Fruit fly (Drosophila melanogaster) whole organism, embryonic: ENCODE results near the gene CG6574.
A peak's percentile ranks its signal among the peaks of the same experiment; 100 is the strongest.

ENCODE experiments used
- CG1024 ChIP-seq: fragments of 200-800 bp; sonication (Bioruptor generic); IDR thresholded peaks from 2 replicates; pipeline ENCODE4 v1.3.6; 2022; ENCODE audit warnings: missing biosample characterization, missing genetic modification characterization
- CG11504 ChIP-seq: fragments of 200-800 bp; sonication (Bioruptor generic); optimal IDR thresholded peaks from 3 replicates; lab custom pipeline; 2019; ENCODE audit warnings: missing biosample characterization, mild to moderate bottlenecking, missing genetic modification characterization, moderate library complexity
- CG12744 ChIP-seq: fragments of 200-800 bp; sonication (Bioruptor generic); optimal IDR thresholded peaks from 2 replicates; lab custom pipeline; 2016; ENCODE audit warnings: missing biosample characterization, missing genetic modification characterization
- CG13123 ChIP-seq: fragments of 200-800 bp; sonication (Bioruptor generic); optimal IDR thresholded peaks from 2 replicates; lab custom pipeline; 2016; ENCODE audit warnings: missing biosample characterization, missing genetic modification characterization
- CG13287 ChIP-seq: fragments of 200-800 bp; sonication (Bioruptor generic); IDR thresholded peaks from 2 replicates; pipeline ENCODE4 v1.3.6; 2022; ENCODE audit warnings: missing biosample characterization, missing genetic modification characterization; ENCODE audit not compliant: partially characterized antibody
- CG13424 ChIP-seq: fragments of 200-800 bp; sonication (Bioruptor generic); optimal IDR thresholded peaks from 2 replicates; lab custom pipeline; 2019; ENCODE audit warnings: missing biosample characterization, mild to moderate bottlenecking, missing genetic modification characterization, moderate library complexity
- CG15696 ChIP-seq: fragments of 200-800 bp; sonication (Bioruptor generic); optimal IDR thresholded peaks from 2 replicates; lab custom pipeline; 2019; ENCODE audit warnings: missing biosample characterization, mild to moderate bottlenecking, missing genetic modification characterization, moderate library complexity
- CG16815 ChIP-seq: fragments of 200-800 bp; sonication (Bioruptor generic); optimal IDR thresholded peaks from 3 replicates; lab custom pipeline; 2017; ENCODE audit warnings: missing biosample characterization, mild to moderate bottlenecking, missing genetic modification characterization
- CG18619 ChIP-seq: fragments of 200-800 bp; sonication (Bioruptor generic); optimal IDR thresholded peaks from 3 replicates; lab custom pipeline; 2017; ENCODE audit warnings: missing biosample characterization, mild to moderate bottlenecking, missing genetic modification characterization
- CG2129 ChIP-seq: fragments of 200-800 bp; sonication (Bioruptor generic); IDR thresholded peaks from 2 replicates; pipeline ENCODE4 v1.3.6; 2022; ENCODE audit warnings: missing biosample characterization, missing genetic modification characterization; ENCODE audit not compliant: partially characterized antibody
- CG2199 ChIP-seq: fragments of 200-800 bp; sonication (Bioruptor generic); IDR thresholded peaks from 3 replicates; pipeline ENCODE4 v1.3.6; 2022; ENCODE audit warnings: missing biosample characterization, missing genetic modification characterization
- CG31224 ChIP-seq: fragments of 200-800 bp; sonication (Bioruptor generic); IDR thresholded peaks from 2 replicates; pipeline ENCODE4 v1.3.6; 2022; ENCODE audit warnings: missing biosample characterization, missing genetic modification characterization
- CG31365 ChIP-seq: fragments of 200-800 bp; sonication (Bioruptor generic); optimal IDR thresholded peaks from 2 replicates; lab custom pipeline; 2018; ENCODE audit warnings: missing biosample characterization, mild to moderate bottlenecking, missing genetic modification characterization
- CG3281 ChIP-seq: fragments of 200-800 bp; sonication (Bioruptor generic); optimal IDR thresholded peaks from 3 replicates; lab custom pipeline; 2017; ENCODE audit warnings: missing biosample characterization, mild to moderate bottlenecking, missing genetic modification characterization
- CG3726 ChIP-seq: fragments of 200-800 bp; sonication (Bioruptor generic); IDR thresholded peaks from 3 replicates; pipeline ENCODE4, ENCODE4 v1.3.6; 2022; ENCODE audit warnings: missing biosample characterization, missing genetic modification characterization
- CG9727 ChIP-seq: fragments of 200-800 bp; sonication (Bioruptor generic); optimal IDR thresholded peaks from 3 replicates; lab custom pipeline; 2017; ENCODE audit warnings: missing biosample characterization, mild to moderate bottlenecking, missing genetic modification characterization
- Camta ChIP-seq: fragments of 200-800 bp; sonication (Bioruptor generic); optimal IDR thresholded peaks from 2 replicates; lab custom pipeline; 2016; ENCODE audit warnings: missing biosample characterization, missing genetic modification characterization
- Dbx ChIP-seq: fragments of 200-800 bp; sonication (Bioruptor generic); IDR thresholded peaks from 3 replicates; pipeline ENCODE4 v1.3.6; 2022; ENCODE audit warnings: missing biosample characterization, missing genetic modification characterization
- Dfd ChIP-seq, 2 experiments: fragments of >200 bp; optimal IDR thresholded peaks; 2 replicates each; lab custom pipeline; 2017; ENCODE audit warnings: missing biosample characterization in 2 of 2, missing genetic modification characterization in 2 of 2
- Doc3 ChIP-seq: fragments of 200-800 bp; sonication (Bioruptor generic); IDR thresholded peaks from 3 replicates; pipeline ENCODE4 v1.3.6; 2022; ENCODE audit warnings: missing biosample characterization, missing genetic modification characterization; ENCODE audit not compliant: partially characterized antibody
- Drgx ChIP-seq: fragments of 200-800 bp; sonication (Bioruptor generic); IDR thresholded peaks from 2 replicates; pipeline ENCODE4 v1.3.6; 2022; ENCODE audit warnings: missing biosample characterization, missing genetic modification characterization
- Ets65A ChIP-seq: fragments of 200-800 bp; sonication (Bioruptor generic); peaks from one replicate; lab custom pipeline; 2016; ENCODE audit warnings: missing biosample characterization, missing genetic modification characterization
- HmgD ChIP-seq: fragments of 200-800 bp; sonication (Bioruptor generic); optimal IDR thresholded peaks from 3 replicates; lab custom pipeline; 2016; ENCODE audit warnings: missing biosample characterization, missing genetic modification characterization
- MESR4 ChIP-seq: fragments of 200-800 bp; sonication (Bioruptor generic); optimal IDR thresholded peaks from 2 replicates; lab custom pipeline; 2018; ENCODE audit warnings: missing biosample characterization, mild to moderate bottlenecking, missing genetic modification characterization, moderate library complexity
- Mes4 ChIP-seq: fragments of 200-800 bp; sonication (Bioruptor generic); optimal IDR thresholded peaks from 2 replicates; lab custom pipeline; 2016; ENCODE audit warnings: missing biosample characterization, missing genetic modification characterization
- NC2β ChIP-seq: fragments of 200-800 bp; sonication (Bioruptor generic); optimal IDR thresholded peaks from 2 replicates; lab custom pipeline; 2016; ENCODE audit warnings: missing biosample characterization, missing genetic modification characterization
- NK7.1 ChIP-seq: fragments of 200-800 bp; sonication (Bioruptor generic); optimal IDR thresholded peaks from 3 replicates; lab custom pipeline; 2016; ENCODE audit warnings: missing biosample characterization, missing genetic modification characterization
- Neu2 ChIP-seq: fragments of 200-800 bp; sonication (Bioruptor generic); optimal IDR thresholded peaks from 3 replicates; lab custom pipeline; 2016; ENCODE audit warnings: missing biosample characterization, missing genetic modification characterization, borderline replicate concordance
- Poxn ChIP-seq: fragments of 200-800 bp; sonication (Bioruptor generic); IDR thresholded peaks from 2 replicates; pipeline ENCODE4 v1.3.6; 2022; ENCODE audit warnings: missing biosample characterization, missing genetic modification characterization
- Sox102F ChIP-seq: fragments of 200-800 bp; sonication (Bioruptor generic); optimal IDR thresholded peaks from 2 replicates; lab custom pipeline; 2018; ENCODE audit warnings: missing biosample characterization, mild to moderate bottlenecking, missing genetic modification characterization, moderate library complexity
- Sry-β ChIP-seq: fragments of 200-800 bp; sonication (Bioruptor generic); optimal IDR thresholded peaks from 2 replicates; lab custom pipeline; 2018; ENCODE audit warnings: missing biosample characterization, mild to moderate bottlenecking, missing genetic modification characterization, moderate library complexity
- Tbp ChIP-seq: fragments of >200 bp; optimal IDR thresholded peaks from 2 replicates; lab custom pipeline; 2018; ENCODE audit warnings: missing biosample characterization, missing genetic modification characterization
- chif ChIP-seq, 2 experiments: fragments of 200-800 bp; sonication (Bioruptor generic); optimal IDR thresholded peaks; 3 replicates each; lab custom pipeline; 2016; ENCODE audit warnings: missing biosample characterization in 2 of 2, missing genetic modification characterization in 2 of 2
- fd102C ChIP-seq: fragments of 200-800 bp; sonication (Bioruptor generic); optimal IDR thresholded peaks from 2 replicates; lab custom pipeline; 2018; ENCODE audit warnings: missing biosample characterization, mild to moderate bottlenecking, missing genetic modification characterization, moderate library complexity
- gro ChIP-seq: fragments of 200-800 bp; sonication (Bioruptor generic); optimal IDR thresholded peaks from 2 replicates; lab custom pipeline; 2016; ENCODE audit warnings: missing biosample characterization, missing genetic modification characterization
- gt ChIP-seq: fragments of 200-800 bp; sonication (Bioruptor generic); IDR thresholded peaks from 2 replicates; pipeline ENCODE4 v1.3.6; 2022; ENCODE audit warnings: missing biosample characterization, missing genetic modification characterization
- hkb ChIP-seq, 2 experiments: fragments of 200-800 bp in 1 of 2; fragments of >200 bp in 1 of 2; sonication (Bioruptor generic) in 1 of 2; IDR thresholded peaks in 1 of 2; optimal IDR thresholded peaks in 1 of 2; 2 replicates each; pipeline versions ENCODE4 v1.3.6 to Lab custom; 2017 to 2022; ENCODE audit warnings: missing biosample characterization in 1 of 2, missing genetic modification characterization in 1 of 2
- insv ChIP-seq, 2 experiments: fragments of 200-800 bp; sonication (Bioruptor generic); optimal IDR thresholded peaks; 3 replicates each; lab custom pipeline; 2016 to 2018; ENCODE audit warnings: missing biosample characterization in 2 of 2, missing genetic modification characterization in 2 of 2
- lbe ChIP-seq: fragments of 200-800 bp; sonication (Bioruptor generic); optimal IDR thresholded peaks from 2 replicates; lab custom pipeline; 2016; ENCODE audit warnings: missing biosample characterization, mild to moderate bottlenecking, missing genetic modification characterization
- mld ChIP-seq: fragments of 200-800 bp; sonication (Bioruptor generic); IDR thresholded peaks from 3 replicates; pipeline ENCODE4 v1.3.6; 2022; ENCODE audit warnings: missing biosample characterization, missing genetic modification characterization; ENCODE audit not compliant: partially characterized antibody
- pzg ChIP-seq: fragments of 200-800 bp; sonication (Bioruptor generic); optimal IDR thresholded peaks from 3 replicates; lab custom pipeline; 2018; ENCODE audit warnings: missing biosample characterization, mild to moderate bottlenecking, missing genetic modification characterization, moderate library complexity
- repo ChIP-seq: fragments of 200-800 bp; sonication (Bioruptor generic); optimal IDR thresholded peaks from 2 replicates; lab custom pipeline; 2016; ENCODE audit warnings: missing biosample characterization, missing genetic modification characterization
- sens ChIP-seq: fragments of 200-800 bp; sonication (Bioruptor generic); peaks from one replicate; lab custom pipeline; 2016; ENCODE audit warnings: missing biosample characterization, missing genetic modification characterization
- sna ChIP-seq: fragments of 200-800 bp; sonication (Bioruptor generic); IDR thresholded peaks from 2 replicates; pipeline ENCODE4 v1.3.6; 2022; ENCODE audit warnings: missing biosample characterization, missing genetic modification characterization; ENCODE audit not compliant: partially characterized antibody
- so ChIP-seq: fragments of 200-800 bp; sonication (Bioruptor generic); IDR thresholded peaks from 3 replicates; pipeline ENCODE4 v1.3.6; 2022; ENCODE audit warnings: missing biosample characterization, missing genetic modification characterization
- tio ChIP-seq: fragments of 200-800 bp; sonication (Bioruptor generic); optimal IDR thresholded peaks from 2 replicates; lab custom pipeline; 2017; ENCODE audit warnings: missing biosample characterization, missing genetic modification characterization, inconsistent platforms
- usp ChIP-seq: fragments of >200 bp; optimal IDR thresholded peaks from 2 replicates; lab custom pipeline; 2017; ENCODE audit warnings: missing biosample characterization, missing genetic modification characterization
- vfl ChIP-seq: fragments of 200-800 bp; sonication (Bioruptor generic); optimal IDR thresholded peaks from 2 replicates; lab custom pipeline; 2016; ENCODE audit warnings: missing biosample characterization, missing genetic modification characterization
- zen2 ChIP-seq: fragments of 200-800 bp; sonication (Bioruptor generic); IDR thresholded peaks from 3 replicates; pipeline ENCODE4 v1.3.6; 2022; ENCODE audit warnings: missing biosample characterization, missing genetic modification characterization; ENCODE audit not compliant: partially characterized antibody

The CG6574 gene

DNA sequence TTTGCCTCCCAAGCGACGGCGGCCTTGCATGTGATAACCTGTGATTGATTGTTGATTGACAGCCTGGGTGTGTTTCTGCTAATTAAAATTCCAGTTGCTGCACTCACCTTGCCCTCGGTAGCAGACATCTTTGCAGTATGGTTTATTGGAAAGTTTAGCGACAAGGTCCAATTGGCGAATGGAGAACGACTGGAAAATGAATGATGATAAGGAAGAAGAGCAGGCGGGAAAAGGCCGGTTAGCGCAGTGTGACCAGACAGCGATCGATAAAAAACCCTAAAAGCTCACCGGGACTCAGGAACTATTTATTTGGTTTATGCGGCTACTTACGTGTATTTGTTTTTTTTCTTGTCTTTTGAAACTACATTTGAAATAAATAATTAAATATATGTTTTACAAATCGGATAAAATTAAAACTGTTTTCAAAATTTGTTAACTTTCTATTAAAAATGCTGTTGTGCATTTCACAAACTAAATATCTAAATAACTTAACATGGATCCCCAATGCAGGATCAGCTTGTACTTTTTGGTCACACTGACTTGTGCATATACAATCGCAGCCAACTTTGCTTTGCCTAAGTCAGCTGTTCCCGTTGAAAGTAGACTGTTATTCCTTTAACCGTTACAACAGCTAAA, 9.5 kb upstream of the CG6574 start, which contains the start of gene Fdh (continued):
- TF ChIP-seq CG1024 (GFP tag; lab: Robert Waterston, UW), result no peak
- TF ChIP-seq Dbx (GFP tag; lab: Robert Waterston, UW), result peak; percentile 54; the same call in 1 of the 3 replicates
- no peak for TF ChIP-seq Dfd (GFP tag; optimal IDR thresholded peaks at IDR 0.05; lab: Kevin White, UChicago)
- TF ChIP-seq repo (GFP tag; lab: Kevin White, UChicago), result peak; percentile 0
- TF ChIP-seq so, result no peak
- no peak for TF ChIP-seq CG16815 (GFP tag; lab: Kevin White, UChicago)
- TF ChIP-seq CG13123 (GFP tag; lab: Kevin White, UChicago), result peak; percentile 98
- TF ChIP-seq Tbp (GFP tag; lab: Kevin White, UChicago), result no peak
- no peak for TF ChIP-seq chif (GFP tag; optimal IDR thresholded peaks at IDR 0.05; lab: Kevin White, UChicago)
- TF ChIP-seq Poxn (GFP tag; lab: Robert Waterston, UW), result no peak
- peak; percentile 68 for TF ChIP-seq CG11504 (tag; lab: Kevin White, UChicago)
- TF ChIP-seq CG3726 (GFP tag; lab: Robert Waterston, UW), result no peak
- TF ChIP-seq zen2, result no peak
- no peak for TF ChIP-seq CG2129 (GFP tag; lab: Robert Waterston, UW)
- no peak for TF ChIP-seq NK7.1
- TF ChIP-seq CG13287, result peak; percentile 13; the same call in 1 of the 2 replicates
- no peak for TF ChIP-seq CG31224 (GFP tag; lab: Robert Waterston, UW)
- no peak for TF ChIP-seq tio (GFP tag; lab: Kevin White, UChicago)
- TF ChIP-seq HmgD (GFP tag; lab: Kevin White, UChicago), result no peak
- peak; percentile 73 for TF ChIP-seq CG13424 (tag; lab: Kevin White, UChicago)
- TF ChIP-seq sna (GFP tag; lab: Robert Waterston, UW), result no peak
- 0 out of 2 replicates have a peak, but pooled peaks have one; percentile 30 for TF ChIP-seq Drgx
- TF ChIP-seq Sox102F (GFP tag; lab: Kevin White, UChicago), result peak; percentile 41
- peak; percentile 32 for TF ChIP-seq Camta
- TF ChIP-seq lbe (GFP tag; lab: Kevin White, UChicago), result peak; percentile 41
- TF ChIP-seq gt (GFP tag; lab: Robert Waterston, UW), result no peak
- peak; percentile 16 for TF ChIP-seq hkb (optimal IDR thresholded peaks at IDR 0.05; lab: Kevin White, UChicago)
- TF ChIP-seq hkb (GFP tag; IDR thresholded peaks at IDR 0.05; lab: Robert Waterston, UW), result peak; percentile 27; the same call in 1 of the 2 replicates
- TF ChIP-seq Sry-β (GFP tag; lab: Kevin White, UChicago), result peak; percentile 6
- TF ChIP-seq NC2β, result peak; percentile 7
- TF ChIP-seq sens (GFP tag; lab: Kevin White, UChicago), result peak; percentile 80
- TF ChIP-seq pzg, result peak; percentile 42
- no peak for TF ChIP-seq Doc3
- peak; percentile 66 for TF ChIP-seq CG9727
- TF ChIP-seq MESR4 (GFP tag; lab: Kevin White, UChicago), result no peak
- no peak for TF ChIP-seq CG12744 (GFP tag; lab: Kevin White, UChicago)
- peak in 1 of 2 experiments; percentile 62 for TF ChIP-seq insv (GFP tag; optimal IDR thresholded peaks at IDR 0.05; lab: Kevin White, UChicago)
- TF ChIP-seq CG3281 (GFP tag; lab: Kevin White, UChicago), result peak; percentile 54
- TF ChIP-seq CG2199 (GFP tag; lab: Robert Waterston, UW), result no peak
- TF ChIP-seq CG15696, result peak; percentile 73
- TF ChIP-seq Mes4 (GFP tag; lab: Kevin White, UChicago), result peak; percentile 16
- no peak for TF ChIP-seq Neu2
- TF ChIP-seq CG18619, result peak; percentile 60
- TF ChIP-seq mld (GFP tag; lab: Robert Waterston, UW), result no peak
- no peak for TF ChIP-seq usp
- TF ChIP-seq fd102C (GFP tag; lab: Kevin White, UChicago), result no peak
- TF ChIP-seq vfl (GFP tag; lab: Kevin White, UChicago), result peak; percentile 19
- TF ChIP-seq Ets65A (GFP tag; lab: Kevin White, UChicago), result peak; percentile 79
- TF ChIP-seq CG31365, result no peak
- no peak for TF ChIP-seq gro (GFP tag; lab: Kevin White, UChicago)
